Worm (Caenorhabditis elegans) whole organism, L2 larva: ENCODE results near the gene F44F4.3.

ENCODE experiments used
- C34F6.9 ChIP-seq: fragments of 150-350 bp; optimal IDR thresholded peaks from 2 replicates; lab custom pipeline; 2014; ENCODE audit warnings: missing biosample characterization, missing genetic modification characterization
- R02D3.7 ChIP-seq: fragments of 150-350 bp; optimal IDR thresholded peaks from 2 replicates; lab custom pipeline; 2014; ENCODE audit warnings: missing biosample characterization, missing genetic modification characterization
- alr-1 ChIP-seq: fragments of 150-350 bp; optimal IDR thresholded peaks from 2 replicates; lab custom pipeline; 2014; ENCODE audit warnings: missing biosample characterization, missing genetic modification characterization
- aly-2 ChIP-seq: fragments of 150-350 bp; optimal IDR thresholded peaks from 2 replicates; lab custom pipeline; 2014; ENCODE audit warnings: missing biosample characterization, missing genetic modification characterization
- ama-1 ChIP-seq: fragments of 150-350 bp; optimal IDR thresholded peaks from 2 replicates; lab custom pipeline; 2018; ENCODE audit warnings: inconsistent platforms
- ceh-16 ChIP-seq: fragments of 150-350 bp; optimal IDR thresholded peaks from 2 replicates; lab custom pipeline; 2014; ENCODE audit warnings: missing biosample characterization, missing genetic modification characterization
- ceh-82 ChIP-seq: fragments of 150-350 bp; optimal IDR thresholded peaks from 2 replicates; lab custom pipeline; 2014; ENCODE audit warnings: missing biosample characterization, missing genetic modification characterization
- dmd-4 ChIP-seq: sonication (generic microtip); optimal IDR thresholded peaks from 2 replicates; lab custom pipeline; 2017; ENCODE audit warnings: missing biosample characterization, missing genetic modification characterization
- egl-27 ChIP-seq: sonication (generic microtip); optimal IDR thresholded peaks from 3 replicates; lab custom pipeline; 2017; ENCODE audit warnings: missing biosample characterization, missing genetic modification reagents, missing genetic modification characterization
- elt-3 ChIP-seq: sonication (generic microtip); optimal IDR thresholded peaks from 2 replicates; lab custom pipeline; 2017; ENCODE audit warnings: missing biosample characterization, missing genetic modification characterization
- lin-11 ChIP-seq: fragments of 150-350 bp; sonication (generic microtip); optimal IDR thresholded peaks from 2 replicates; lab custom pipeline; 2014; ENCODE audit warnings: missing biosample characterization, missing genetic modification characterization, inconsistent platforms, mixed read lengths
- lin-13 ChIP-seq: fragments of 150-350 bp; optimal IDR thresholded peaks from 2 replicates; lab custom pipeline; 2014; ENCODE audit warnings: missing biosample characterization, missing genetic modification reagents, missing genetic modification characterization
- lin-39 ChIP-seq: fragments of 150-350 bp; optimal IDR thresholded peaks from 2 replicates; lab custom pipeline; 2014; ENCODE audit warnings: missing biosample characterization, missing genetic modification reagents, missing genetic modification characterization
- lsy-2 ChIP-seq, 2 experiments: fragments of 150-350 bp in 1 of 2; sonication (generic microtip) in 1 of 2; optimal IDR thresholded peaks; 2 replicates each; lab custom pipeline; 2014 to 2017; ENCODE audit warnings: missing biosample characterization in 2 of 2, missing genetic modification characterization in 2 of 2
- mab-5 ChIP-seq: fragments of 150-350 bp; optimal IDR thresholded peaks from 2 replicates; lab custom pipeline; 2014; ENCODE audit warnings: missing biosample characterization, missing genetic modification characterization
- mbf-1 ChIP-seq: sonication (generic microtip); optimal IDR thresholded peaks from 2 replicates; lab custom pipeline; 2017; ENCODE audit warnings: missing biosample characterization, missing genetic modification characterization
- mdl-1 ChIP-seq, 2 experiments: fragments of 150-350 bp in 1 of 2; sonication (generic microtip) in 1 of 2; optimal IDR thresholded peaks; 2 replicates each; lab custom pipeline; 2017; ENCODE audit warnings: missing biosample characterization in 2 of 2, missing genetic modification characterization in 2 of 2
- nhr-11 ChIP-seq: fragments of 150-350 bp; optimal IDR thresholded peaks from 2 replicates; lab custom pipeline; 2014; ENCODE audit warnings: missing biosample characterization, missing genetic modification characterization
- nhr-12 ChIP-seq: fragments of 150-350 bp; optimal IDR thresholded peaks from 2 replicates; lab custom pipeline; 2014; ENCODE audit warnings: missing biosample characterization, missing genetic modification characterization
- nhr-129 ChIP-seq: fragments of 150-350 bp; optimal IDR thresholded peaks from 2 replicates; lab custom pipeline; 2014; ENCODE audit warnings: missing biosample characterization, missing genetic modification characterization
- nhr-21 ChIP-seq: fragments of 150-350 bp; optimal IDR thresholded peaks from 2 replicates; lab custom pipeline; 2014; ENCODE audit warnings: missing biosample characterization, missing genetic modification characterization
- nhr-23 ChIP-seq: fragments of 150-350 bp; optimal IDR thresholded peaks from 2 replicates; lab custom pipeline; 2014; ENCODE audit warnings: missing biosample characterization, missing genetic modification reagents, missing genetic modification characterization
- nhr-237 ChIP-seq: fragments of 150-350 bp; optimal IDR thresholded peaks from 2 replicates; lab custom pipeline; 2014; ENCODE audit warnings: missing biosample characterization, missing genetic modification characterization
- nhr-6 ChIP-seq: fragments of 150-350 bp; optimal IDR thresholded peaks from 2 replicates; lab custom pipeline; 2014; ENCODE audit warnings: missing biosample characterization, missing genetic modification characterization
- nhr-77 ChIP-seq: fragments of 150-350 bp; optimal IDR thresholded peaks from 2 replicates; lab custom pipeline; 2014; ENCODE audit warnings: missing biosample characterization, missing genetic modification characterization
- peb-1 ChIP-seq: fragments of 150-350 bp; optimal IDR thresholded peaks from 2 replicates; lab custom pipeline; 2014; ENCODE audit warnings: missing biosample characterization, missing genetic modification characterization
- skn-1 ChIP-seq: sonication (generic microtip); optimal IDR thresholded peaks from 2 replicates; lab custom pipeline; 2017; ENCODE audit warnings: missing biosample characterization, missing genetic modification characterization
- snpc-4 ChIP-seq: fragments of 150-350 bp; optimal IDR thresholded peaks from 2 replicates; lab custom pipeline; 2014; ENCODE audit warnings: missing biosample characterization, missing genetic modification characterization
- unc-39 ChIP-seq: fragments of 150-350 bp; optimal IDR thresholded peaks from 2 replicates; lab custom pipeline; 2014; ENCODE audit warnings: missing biosample characterization, missing genetic modification characterization
- unc-55 ChIP-seq: fragments of 150-350 bp; sonication (generic microtip); optimal IDR thresholded peaks from 3 replicates; lab custom pipeline; 2014; ENCODE audit warnings: missing biosample characterization, missing genetic modification reagents, missing genetic modification characterization
- zag-1 ChIP-seq: fragments of 150-350 bp; optimal IDR thresholded peaks from 2 replicates; lab custom pipeline; 2014; ENCODE audit warnings: missing biosample characterization, missing genetic modification characterization
- ztf-1 ChIP-seq: fragments of 200-800 bp; sonication (Bioruptor generic); conservative IDR thresholded peaks from 2 replicates; pipeline ENCODE4 v1.3.6; 2022; ENCODE audit warnings: missing genetic modification characterization, missing compliant biosample characterization
- ztf-11 ChIP-seq: sonication (generic microtip); optimal IDR thresholded peaks from 2 replicates; lab custom pipeline; 2017; ENCODE audit warnings: missing biosample characterization, missing genetic modification characterization
- ztf-4 ChIP-seq: fragments of 150-350 bp; optimal IDR thresholded peaks from 2 replicates; lab custom pipeline; 2014; ENCODE audit warnings: missing biosample characterization, missing genetic modification characterization

Gene F44F4.3

ce11 chrII:10840067-10840466 is 45.7 kb downstream of the F44F4.3 start (continued):
- TF ChIP-seq ceh-16 (tag; lab: Kevin White, UChicago) = peak; percentile 11
- no peak for TF ChIP-seq mbf-1
- no peak for TF ChIP-seq alr-1 (tag; lab: Kevin White, UChicago)
- peak; percentile 39 for TF ChIP-seq ztf-4
- TF ChIP-seq ceh-82 (tag; lab: Kevin White, UChicago) = no peak
- peak; percentile 74 for TF ChIP-seq lin-13
- TF ChIP-seq nhr-237 (tag; lab: Kevin White, UChicago) = no peak
- TF ChIP-seq peb-1 (tag; lab: Kevin White, UChicago) = no peak
- no peak for TF ChIP-seq dmd-4 (tag; lab: Kevin White, UChicago)
- peak; percentile 49 for TF ChIP-seq nhr-6 (tag; lab: Kevin White, UChicago)
- TF ChIP-seq aly-2 (tag; lab: Kevin White, UChicago) = no peak
- TF ChIP-seq egl-27 (tag; lab: Kevin White, UChicago) = peak; percentile 48
- no peak for TF ChIP-seq ztf-11
- no peak for TF ChIP-seq ama-1 (lab: Kevin White, UChicago)
- TF ChIP-seq nhr-23 (tag; lab: Kevin White, UChicago) = no peak
- no peak for TF ChIP-seq nhr-12
- peak; percentile 79 for TF ChIP-seq C34F6.9 (tag; lab: Kevin White, UChicago)
- TF ChIP-seq elt-3 = no peak
- TF ChIP-seq unc-39 (tag; lab: Kevin White, UChicago) = no peak
- no peak for TF ChIP-seq nhr-11
- TF ChIP-seq lsy-2 (tag; optimal IDR thresholded peaks at IDR 0.05; lab: Kevin White, UChicago) = peak; percentile 63 to 82
- peak; percentile 51 for TF ChIP-seq mab-5 (tag; lab: Kevin White, UChicago)
- TF ChIP-seq lin-39 (tag; lab: Kevin White, UChicago) = no peak
- TF ChIP-seq lin-11 = peak; percentile 53
- no peak for TF ChIP-seq ztf-1 (GFP tag; lab: Robert Waterston, UW)

ce11 chrII:10838550-10838949 is 47.2 kb downstream of the F44F4.3 start:
- TF ChIP-seq egl-27 (tag; lab: Kevin White, UChicago) = no peak
- no peak for TF ChIP-seq ama-1 (lab: Kevin White, UChicago)
- no peak for TF ChIP-seq dmd-4 (tag; lab: Kevin White, UChicago)
- no peak for TF ChIP-seq R02D3.7 (tag; lab: Kevin White, UChicago)
- TF ChIP-seq lin-39 (tag; lab: Kevin White, UChicago) = no peak

ce11 chrII:10834717-10835116 is 51.0 kb downstream of the F44F4.3 start:
- TF ChIP-seq mdl-1 (tag; optimal IDR thresholded peaks at IDR 0.05; lab: Kevin White, UChicago) (no peak), skn-1 (tag; lab: Kevin White, UChicago) (no peak), nhr-237 (tag; lab: Kevin White, UChicago) (no peak), lin-11 (no peak), nhr-23 (tag; lab: Kevin White, UChicago) (no peak), alr-1 (tag; lab: Kevin White, UChicago) (no peak), lsy-2 (tag; optimal IDR thresholded peaks at IDR 0.05; lab: Kevin White, UChicago) (no peak), zag-1 (tag; lab: Kevin White, UChicago) (no peak), lin-13 (no peak), mab-5 (tag; lab: Kevin White, UChicago) (no peak), nhr-129 (no peak), ama-1 (lab: Kevin White, UChicago) (no peak), nhr-21 (no peak), C34F6.9 (tag; lab: Kevin White, UChicago) (no peak), unc-55 (GFP tag; lab: Kevin White, UChicago) (no peak), ceh-16 (tag; lab: Kevin White, UChicago) (no peak), nhr-77 (no peak), snpc-4 (no peak), ztf-1 (GFP tag; lab: Robert Waterston, UW) (no peak)
- TF ChIP-seq, all 48 proteins: peak for 0
